Worm (Caenorhabditis elegans): ENCODE measurements around the gene mrpl-22.

- TF ChIP-seq nhr-25 (tag; optimal IDR thresholded peaks at IDR 0.05) = no peak
- no peak for TF ChIP-seq elt-3 (tag; optimal IDR thresholded peaks at IDR 0.05)
- TF ChIP-seq lsy-2 (tag; optimal IDR thresholded peaks at IDR 0.05) = no peak
- no peak for TF ChIP-seq lin-13 (GFP tag; optimal IDR thresholded peaks at IDR 0.05)
- no peak for TF ChIP-seq elt-1 (tag; optimal IDR thresholded peaks at IDR 0.05)
- no peak for TF ChIP-seq blmp-1 (tag; optimal IDR thresholded peaks at IDR 0.05; ENCODE audit: insufficient read depth)
- TF ChIP-seq alr-1 (tag; optimal IDR thresholded peaks at IDR 0.05) = no peak
- no peak for TF ChIP-seq snpc-4 (tag; optimal IDR thresholded peaks at IDR 0.05)
- no peak for TF ChIP-seq Y55F3AM.14 (GFP tag; optimal IDR thresholded peaks at IDR 0.05)
- TF ChIP-seq skn-1 (tag; optimal IDR thresholded peaks at IDR 0.05) = no peak
Measured at ce11 chrIII:10615166-10615565, at the start of gene mrpl-22.
